Worm (Caenorhabditis elegans): Measurements from ENCODE around the gene dhps-1.

- TF ChIP-seq ceh-43 (GFP tag; optimal IDR thresholded peaks at IDR 0.05) (no peak), unc-62 (GFP tag; optimal IDR thresholded peaks at IDR 0.05) (no peak), sptf-1 (tag; optimal IDR thresholded peaks at IDR 0.05) (no peak), lin-13 (tag; optimal IDR thresholded peaks at IDR 0.05) (no peak), nhr-237 (tag; optimal IDR thresholded peaks at IDR 0.05) (no peak), snpc-4 (tag; optimal IDR thresholded peaks at IDR 0.05) (no peak), elt-1 (tag; optimal IDR thresholded peaks at IDR 0.05; ENCODE audit: borderline replicate concordance, insufficient read depth) (no peak), M03D4.4 (tag; optimal IDR thresholded peaks at IDR 0.05) (no peak), lsy-2 (tag; optimal IDR thresholded peaks at IDR 0.05) (no peak)
Measured at ce11 chrII:11973632-11974031, 19.2 kb upstream of the dhps-1 start, which contains the start of gene acbp-6.
